Fruit fly (Drosophila melanogaster) whole organism, embryonic: Measurements from ENCODE around the gene MED28.

ENCODE experiments used
- Antp ChIP-seq: fragments of 200-800 bp; sonication (Bioruptor generic); optimal IDR thresholded peaks from 3 replicates; lab custom pipeline; 2016; ENCODE audit warnings: missing biosample characterization, missing genetic modification characterization
- Blimp-1 ChIP-seq: fragments of 200-800 bp; sonication (Bioruptor generic); optimal IDR thresholded peaks from 3 replicates; lab custom pipeline; 2018; ENCODE audit warnings: missing biosample characterization, missing genetic modification characterization, mild to moderate bottlenecking, moderate library complexity, missing genetic modification reagents
- CG10147 ChIP-seq: fragments of 200-800 bp; sonication (Bioruptor generic); optimal IDR thresholded peaks from 2 replicates; lab custom pipeline; 2019; ENCODE audit warnings: missing biosample characterization, mild to moderate bottlenecking, missing genetic modification characterization, moderate library complexity
- CG10431 ChIP-seq: fragments of 200-800 bp; sonication (Bioruptor generic); optimal IDR thresholded peaks from 3 replicates; lab custom pipeline; 2018; ENCODE audit warnings: missing biosample characterization, mild to moderate bottlenecking, missing genetic modification characterization
- CG10565 ChIP-seq: fragments of 200-800 bp; sonication (Bioruptor generic); optimal IDR thresholded peaks from 3 replicates; lab custom pipeline; 2016; ENCODE audit warnings: missing biosample characterization, mild to moderate bottlenecking, missing genetic modification characterization
- CG11093 ChIP-seq: fragments of 200-800 bp; sonication (Bioruptor generic); IDR thresholded peaks from 3 replicates; pipeline ENCODE4 v1.3.6; 2022; ENCODE audit warnings: missing biosample characterization, missing genetic modification characterization
- CG1233 ChIP-seq: fragments of 200-800 bp; sonication (Bioruptor generic); optimal IDR thresholded peaks from 4 replicates; lab custom pipeline; 2018; ENCODE audit warnings: missing biosample characterization, mild to moderate bottlenecking, missing genetic modification characterization
- CG13123 ChIP-seq: fragments of 200-800 bp; sonication (Bioruptor generic); optimal IDR thresholded peaks from 2 replicates; lab custom pipeline; 2016; ENCODE audit warnings: missing biosample characterization, missing genetic modification characterization
- CG14441 ChIP-seq: fragments of 200-800 bp; sonication (Bioruptor generic); IDR thresholded peaks from 2 replicates; pipeline ENCODE4 v1.3.6; 2022; ENCODE audit warnings: missing biosample characterization, missing genetic modification characterization
- CG15479 ChIP-seq: fragments of 200-800 bp; sonication (Bioruptor generic); optimal IDR thresholded peaks from 3 replicates; lab custom pipeline; 2019; ENCODE audit warnings: missing biosample characterization, mild to moderate bottlenecking, missing genetic modification characterization, moderate library complexity
- CG1792 ChIP-seq: fragments of 200-800 bp; sonication (Bioruptor generic); optimal IDR thresholded peaks from 2 replicates; lab custom pipeline; 2016; ENCODE audit warnings: missing biosample characterization, missing genetic modification characterization
- CG18262 ChIP-seq: fragments of 200-800 bp; optimal IDR thresholded peaks from 3 replicates; lab custom pipeline; 2019; ENCODE audit warnings: missing biosample characterization, mild to moderate bottlenecking, missing genetic modification characterization, moderate library complexity
- CG2889 ChIP-seq: fragments of 200-800 bp; sonication (Bioruptor generic); IDR thresholded peaks from 3 replicates; pipeline ENCODE4 v1.3.6; 2022; ENCODE audit warnings: missing biosample characterization, missing genetic modification characterization
- CG33213 ChIP-seq: fragments of 200-800 bp; sonication (Bioruptor generic); optimal IDR thresholded peaks from 3 replicates; lab custom pipeline; 2016; ENCODE audit warnings: missing biosample characterization, missing genetic modification characterization
- CG34422 ChIP-seq: fragments of 200-800 bp; sonication (Bioruptor generic); IDR thresholded peaks from 3 replicates; pipeline ENCODE4 v1.3.6; 2022; ENCODE audit warnings: missing biosample characterization, missing genetic modification characterization
- CG6254 ChIP-seq: fragments of 200-800 bp; sonication (Bioruptor generic); optimal IDR thresholded peaks from 3 replicates; lab custom pipeline; 2017; ENCODE audit warnings: mild to moderate bottlenecking, missing biosample characterization, missing genetic modification reagents, missing genetic modification characterization
- CG8281 ChIP-seq: fragments of 200-800 bp; sonication (Bioruptor generic); optimal IDR thresholded peaks from 2 replicates; lab custom pipeline; 2018; ENCODE audit warnings: missing biosample characterization, mild to moderate bottlenecking, missing genetic modification characterization, moderate library complexity
- CG9215 ChIP-seq: fragments of 200-800 bp; sonication (Bioruptor generic); IDR thresholded peaks from 2 replicates; pipeline ENCODE4 v1.3.6; 2022; ENCODE audit warnings: missing biosample characterization, missing genetic modification characterization
- CTCF ChIP-seq: fragments of 200-800 bp; sonication (Bioruptor generic); optimal IDR thresholded peaks from 2 replicates; lab custom pipeline; 2017; ENCODE audit warnings: missing biosample characterization, mild to moderate bottlenecking, missing genetic modification characterization, moderate library complexity
- Chrac-16 ChIP-seq: fragments of 200-800 bp; sonication (Bioruptor generic); optimal IDR thresholded peaks from 3 replicates; lab custom pipeline; 2016; ENCODE audit warnings: missing biosample characterization, missing genetic modification characterization
- Ets65A ChIP-seq: fragments of 200-800 bp; sonication (Bioruptor generic); peaks from one replicate; lab custom pipeline; 2016; ENCODE audit warnings: missing biosample characterization, missing genetic modification characterization
- HLH3B ChIP-seq: fragments of 200-800 bp; sonication (Bioruptor generic); IDR thresholded peaks from 2 replicates; pipeline ENCODE4 v1.3.6; 2022; ENCODE audit warnings: missing biosample characterization, missing genetic modification characterization
- HmgD ChIP-seq: fragments of 200-800 bp; sonication (Bioruptor generic); optimal IDR thresholded peaks from 3 replicates; lab custom pipeline; 2016; ENCODE audit warnings: missing biosample characterization, missing genetic modification characterization
- Hmr ChIP-seq: fragments of 200-800 bp; sonication (Bioruptor generic); optimal IDR thresholded peaks from 3 replicates; lab custom pipeline; 2017; ENCODE audit warnings: mild to moderate bottlenecking, missing biosample characterization, missing genetic modification reagents, missing genetic modification characterization
- Kr ChIP-seq: fragments of 200-800 bp; sonication (Bioruptor generic); optimal IDR thresholded peaks from 2 replicates; lab custom pipeline; 2017; ENCODE audit warnings: missing biosample characterization, mild to moderate bottlenecking, missing genetic modification characterization
- Xrp1 ChIP-seq: fragments of 200-800 bp; sonication (Bioruptor generic); IDR thresholded peaks from 2 replicates; pipeline ENCODE4 v1.3.6; 2022; ENCODE audit warnings: missing biosample characterization, missing genetic modification characterization
- YL-1 ChIP-seq: fragments of 200-800 bp; sonication (Bioruptor generic); optimal IDR thresholded peaks from 3 replicates; lab custom pipeline; 2017; ENCODE audit warnings: missing biosample characterization, mild to moderate bottlenecking, missing genetic modification characterization
- amos ChIP-seq: fragments of 200-800 bp; sonication (Bioruptor generic); IDR thresholded peaks from 2 replicates; pipeline ENCODE4 v1.3.6; 2022; ENCODE audit warnings: missing biosample characterization, missing genetic modification characterization; ENCODE audit not compliant: partially characterized antibody
- az2 ChIP-seq: fragments of 200-800 bp; sonication (Bioruptor generic); optimal IDR thresholded peaks from 3 replicates; lab custom pipeline; 2016; ENCODE audit warnings: missing biosample characterization, missing genetic modification characterization
- bcd ChIP-seq: fragments of 200-800 bp; sonication (Bioruptor generic); optimal IDR thresholded peaks from 2 replicates; lab custom pipeline; 2017; ENCODE audit warnings: missing biosample characterization, mild to moderate bottlenecking, missing genetic modification characterization
- caup ChIP-seq: fragments of 200-800 bp; sonication (Bioruptor generic); optimal IDR thresholded peaks from 3 replicates; lab custom pipeline; 2017; ENCODE audit warnings: missing biosample characterization, mild to moderate bottlenecking, missing genetic modification characterization, moderate library complexity; ENCODE audit not compliant: severe bottlenecking
- dati ChIP-seq: fragments of 200-800 bp; sonication (Bioruptor generic); IDR thresholded peaks from 2 replicates; pipeline ENCODE4 v1.3.6; 2022; ENCODE audit warnings: missing biosample characterization, missing genetic modification characterization
- dmrt11E ChIP-seq: fragments of 200-800 bp; sonication (Bioruptor generic); optimal IDR thresholded peaks from 3 replicates; lab custom pipeline; 2018; ENCODE audit warnings: missing biosample characterization, mild to moderate bottlenecking, missing genetic modification characterization, moderate library complexity
- dysf ChIP-seq: fragments of 200-800 bp; sonication (Bioruptor generic); IDR thresholded peaks from 3 replicates; pipeline ENCODE4 v1.3.6; 2022; ENCODE audit warnings: missing biosample characterization, missing genetic modification characterization
- fu2 ChIP-seq: fragments of 200-800 bp; sonication (Bioruptor generic); optimal IDR thresholded peaks from 2 replicates; lab custom pipeline; 2016; ENCODE audit warnings: missing biosample characterization, missing genetic modification characterization
- gcm2 ChIP-seq: fragments of 200-800 bp; sonication (Bioruptor generic); optimal IDR thresholded peaks from 2 replicates; lab custom pipeline; 2016; ENCODE audit warnings: missing biosample characterization, missing genetic modification characterization
- ind ChIP-seq: fragments of 200-800 bp; sonication (Bioruptor generic); optimal IDR thresholded peaks from 3 replicates; lab custom pipeline; 2016; ENCODE audit warnings: missing biosample characterization, missing genetic modification characterization
- kay ChIP-seq: fragments of 200-800 bp; sonication (Bioruptor generic); optimal IDR thresholded peaks from 2 replicates; lab custom pipeline; 2016; ENCODE audit warnings: missing biosample characterization, missing genetic modification characterization
- ken ChIP-seq: fragments of 200-800 bp; sonication (Bioruptor generic); IDR thresholded peaks from 3 replicates; pipeline ENCODE4 v1.3.6; 2022; ENCODE audit warnings: missing biosample characterization, missing genetic modification characterization
- lilli ChIP-seq: fragments of 200-800 bp; sonication (Bioruptor generic); optimal IDR thresholded peaks from 3 replicates; lab custom pipeline; 2016; ENCODE audit warnings: missing biosample characterization, missing genetic modification characterization
- luna ChIP-seq: fragments of 200-800 bp; sonication (Bioruptor generic); optimal IDR thresholded peaks from 2 replicates; lab custom pipeline; 2016; ENCODE audit warnings: missing biosample characterization, missing genetic modification characterization
- nom ChIP-seq: fragments of 200-800 bp; sonication (Bioruptor generic); optimal IDR thresholded peaks from 2 replicates; lab custom pipeline; 2017; ENCODE audit warnings: missing biosample characterization, missing genetic modification characterization, mild to moderate bottlenecking, moderate library complexity, missing genetic modification reagents
- oc ChIP-seq: fragments of 200-800 bp; sonication (Bioruptor generic); optimal IDR thresholded peaks from 2 replicates; lab custom pipeline; 2018; ENCODE audit warnings: missing biosample characterization, mild to moderate bottlenecking, missing genetic modification characterization, moderate library complexity
- otp ChIP-seq: fragments of 200-800 bp; sonication (Bioruptor generic); IDR thresholded peaks from 3 replicates; pipeline ENCODE4, ENCODE4 v1.3.6; 2022; ENCODE audit warnings: missing biosample characterization, missing genetic modification characterization
- prd ChIP-seq, 3 experiments: fragments of >200 bp in 2 of 3; fragments of 200-800 bp in 1 of 3; sonication (Bioruptor generic) in 1 of 3; optimal IDR thresholded peaks in 2 of 3; IDR thresholded peaks in 1 of 3; 2 replicates in 2 of 3; 3 replicates in 1 of 3; pipeline versions ENCODE4 v1.3.6 to Lab custom; 2017 to 2022; ENCODE audit warnings: missing biosample characterization in 1 of 3, missing genetic modification characterization in 1 of 3
- repo ChIP-seq: fragments of 200-800 bp; sonication (Bioruptor generic); optimal IDR thresholded peaks from 2 replicates; lab custom pipeline; 2016; ENCODE audit warnings: missing biosample characterization, missing genetic modification characterization
- schlank ChIP-seq: fragments of 200-800 bp; sonication (Bioruptor generic); optimal IDR thresholded peaks from 2 replicates; lab custom pipeline; 2018; ENCODE audit warnings: missing biosample characterization, mild to moderate bottlenecking, missing genetic modification characterization
- sd ChIP-seq: fragments of 200-800 bp; sonication (Bioruptor generic); optimal IDR thresholded peaks from 3 replicates; lab custom pipeline; 2018; ENCODE audit warnings: missing biosample characterization, mild to moderate bottlenecking, missing genetic modification characterization, moderate library complexity
- stc ChIP-seq: fragments of 200-800 bp; sonication (Bioruptor generic); IDR thresholded peaks from 2 replicates; pipeline ENCODE4 v1.3.6; 2022; ENCODE audit warnings: missing biosample characterization, missing genetic modification characterization
- unc-4 ChIP-seq: fragments of 200-800 bp; sonication (Bioruptor generic); IDR thresholded peaks from 2 replicates; pipeline ENCODE4 v1.3.6; 2022; ENCODE audit warnings: missing biosample characterization, missing genetic modification characterization; ENCODE audit not compliant: partially characterized antibody

MED28 gene

DNA sequence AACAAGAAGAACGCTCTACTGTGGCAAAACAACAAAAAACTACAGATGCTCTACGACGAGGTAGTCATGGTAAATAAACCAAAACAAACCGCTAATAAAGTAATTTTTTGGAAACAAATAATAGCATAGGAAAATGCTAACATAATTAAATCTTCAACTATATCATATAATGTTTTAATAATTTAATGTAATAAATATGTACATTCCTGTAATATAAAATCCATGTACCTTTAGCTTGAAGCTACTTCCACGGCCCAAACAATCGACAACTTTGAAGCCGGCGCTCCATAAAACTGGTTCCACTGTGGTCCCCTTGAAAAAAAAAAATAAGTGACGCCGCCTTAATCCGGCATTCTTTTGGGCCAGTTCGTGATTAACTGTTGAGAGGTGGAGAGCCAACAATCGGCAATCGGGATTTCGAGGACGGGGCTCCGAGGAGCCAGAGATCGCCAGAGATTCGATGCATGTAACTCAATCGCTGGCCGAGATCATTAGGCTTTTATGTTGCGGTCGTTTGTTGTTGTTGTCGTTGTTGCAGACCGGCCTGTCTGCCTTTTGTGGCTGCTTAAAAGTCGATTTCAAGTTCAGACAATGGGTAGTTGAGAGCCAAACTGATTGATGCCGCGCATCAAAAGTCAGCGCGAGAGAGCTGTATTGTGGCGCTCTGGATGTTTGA is 14.0 kb upstream of the MED28 start (continued):
- TF ChIP-seq Kr (GFP tag; lab: Kevin White, UChicago) (no peak), CG18262 (tag; lab: Kevin White, UChicago) (peak; percentile 44), stc (peak; percentile 79), CG34422 (GFP tag; lab: Robert Waterston, UW) (no peak), CG15479 (GFP tag; lab: Kevin White, UChicago) (no peak), az2 (GFP tag; lab: Kevin White, UChicago) (no peak), CG1792 (no peak), CG6254 (GFP tag; lab: Kevin White, UChicago) (no peak), CG13123 (no peak), caup (peak; percentile 48), Hmr (peak; percentile 28), schlank (tag; lab: Kevin White, UChicago) (no peak), amos (GFP tag; lab: Robert Waterston, UW) (no peak), CG10565 (GFP tag; lab: Kevin White, UChicago) (no peak), Blimp-1 (GFP tag; lab: Kevin White, UChicago) (peak; percentile 36), sd (tag; lab: Kevin White, UChicago) (peak; percentile 73), oc (tag; lab: Kevin White, UChicago) (peak; percentile 35), fu2 (GFP tag; lab: Kevin White, UChicago) (no peak), kay (no peak), CG8281 (tag; lab: Kevin White, UChicago) (no peak), unc-4 (GFP tag; lab: Robert Waterston, UW) (no peak), Xrp1 (peak; percentile 66; the same call in 1 of the 2 replicates), prd (optimal IDR thresholded peaks at IDR 0.05; lab: Kevin White, UChicago) (no peak), prd (GFP tag; IDR thresholded peaks at IDR 0.05; lab: Robert Waterston, UW) (peak; percentile 56; the same call in 1 of the 3 replicates), CG2889 (GFP tag; lab: Robert Waterston, UW) (no peak), dmrt11E (tag; lab: Kevin White, UChicago) (no peak), nom (GFP tag; lab: Kevin White, UChicago) (peak; percentile 89), Antp (GFP tag; lab: Kevin White, UChicago) (no peak), luna (GFP tag; lab: Kevin White, UChicago) (no peak), otp (no peak), HLH3B (GFP tag; lab: Robert Waterston, UW) (no peak; the same call in 1 of the 2 replicates), lilli (GFP tag; lab: Kevin White, UChicago) (peak; percentile 1), HmgD (no peak), CG14441 (peak; percentile 75), gcm2 (no peak), CG10431 (GFP tag; lab: Kevin White, UChicago) (no peak), CG10147 (GFP tag; lab: Kevin White, UChicago) (peak; percentile 45), CG11093 (GFP tag; lab: Robert Waterston, UW) (peak; percentile 63; the same call in 2 of the 3 replicates), ken (GFP tag; lab: Robert Waterston, UW) (no peak), YL-1 (GFP tag; lab: Kevin White, UChicago) (no peak), dati (GFP tag; lab: Robert Waterston, UW) (no peak), CTCF (no peak), dysf (GFP tag; lab: Robert Waterston, UW) (peak; percentile 61; the same call in 2 of the 3 replicates), bcd (GFP tag; lab: Kevin White, UChicago) (peak; percentile 32), Chrac-16 (GFP tag; lab: Kevin White, UChicago) (no peak), repo (GFP tag; lab: Kevin White, UChicago) (no peak), CG9215 (GFP tag; lab: Robert Waterston, UW) (no peak), ind (peak; percentile 24), CG1233 (GFP tag; lab: Kevin White, UChicago) (peak; percentile 56), Ets65A (GFP tag; lab: Kevin White, UChicago) (no peak), CG33213 (GFP tag; lab: Kevin White, UChicago) (no peak)
